Fruit fly (Drosophila melanogaster): ENCODE results near the gene CG3769.

DNA sequence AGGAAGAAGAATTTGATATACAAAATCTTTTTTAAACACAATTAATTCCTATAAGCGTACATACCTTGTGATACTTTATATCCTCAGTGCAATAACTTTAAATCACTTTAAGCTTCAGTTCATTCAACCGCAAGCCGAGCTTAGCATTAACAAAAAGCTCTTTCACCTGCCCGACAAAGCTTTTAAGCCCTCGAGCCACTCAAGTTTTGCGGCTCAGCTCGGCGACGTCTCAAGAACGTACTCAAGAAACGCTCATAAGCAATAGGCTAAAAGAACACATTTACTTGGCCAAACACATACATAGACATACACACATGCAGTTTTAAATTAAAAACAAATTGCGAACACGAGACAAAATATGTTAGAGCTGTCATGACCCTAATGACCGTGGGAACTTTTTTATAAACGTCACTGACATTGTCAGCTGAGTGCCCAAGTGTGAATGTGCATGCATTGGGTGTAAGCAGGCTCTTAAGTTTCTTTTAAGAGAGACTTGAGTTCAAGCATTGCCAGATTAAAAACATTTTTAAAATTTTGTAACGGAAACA lies 11.3 kb downstream of the CG3769 start:
- TF ChIP-seq tj (GFP tag; optimal IDR thresholded peaks at IDR 0.05) (no peak), CG33017 (tag; optimal IDR thresholded peaks at IDR 0.05) (no peak), kay (GFP tag; ENCODE audit: borderline replicate concordance) (no peak)

Measured in whole organism, adult.